Worm (Caenorhabditis elegans) whole organism, young adult: Measurements from ENCODE around the gene egl-38.

Source experiments
- C06A6.2 ChIP-seq: fragments of 200-800 bp; sonication (Bioruptor generic); conservative IDR thresholded peaks from 2 replicates; pipeline ENCODE4 v1.3.6; 2022; ENCODE audit warnings: missing genetic modification characterization, missing compliant biosample characterization
- F33H1.4 ChIP-seq: fragments of 200-800 bp; sonication (Bioruptor generic); IDR thresholded peaks from 2 replicates; pipeline ENCODE4 v1.3.6; 2022; ENCODE audit warnings: missing genetic modification reagents, missing genetic modification characterization, missing compliant biosample characterization
- T26A5.8 ChIP-seq: sonication (generic microtip); optimal IDR thresholded peaks from 2 replicates; lab custom pipeline; 2016; ENCODE audit warnings: missing genetic modification characterization, missing compliant biosample characterization
- athp-1 ChIP-seq: sonication (generic microtip); optimal IDR thresholded peaks from 2 replicates; lab custom pipeline; 2017; ENCODE audit warnings: mild to moderate bottlenecking, missing genetic modification characterization, missing compliant biosample characterization
- cebp-1 ChIP-seq, 2 experiments: fragments of 200-800 bp in 1 of 2; sonication (Bioruptor generic) in 1 of 2; sonication (generic microtip) in 1 of 2; IDR thresholded peaks in 1 of 2; optimal IDR thresholded peaks in 1 of 2; 2 replicates each; pipeline versions ENCODE4 v1.3.6 to Lab custom; 2017 to 2022; ENCODE audit warnings: missing compliant biosample characterization in 2 of 2, missing genetic modification characterization in 2 of 2, mild to moderate bottlenecking in 1 of 2, missing genetic modification reagents in 1 of 2, moderate library complexity in 1 of 2
- ceh-100 ChIP-seq: fragments of 200-800 bp; sonication (Bioruptor generic); IDR thresholded peaks from 2 replicates; pipeline ENCODE4 v1.3.6; 2022; ENCODE audit warnings: missing genetic modification reagents, missing genetic modification characterization, missing compliant biosample characterization
- ceh-58 ChIP-seq: fragments of 200-800 bp; sonication (Bioruptor generic); IDR thresholded peaks from 2 replicates; pipeline ENCODE4 v1.3.6; 2022; ENCODE audit warnings: missing genetic modification characterization, missing compliant biosample characterization
- efl-1 ChIP-seq: fragments of 150-350 bp; optimal IDR thresholded peaks from 2 replicates; lab custom pipeline; 2014; ENCODE audit warnings: missing biosample characterization, missing genetic modification reagents, missing genetic modification characterization
- hmg-20 ChIP-seq: fragments of 200-800 bp; sonication (Bioruptor generic); IDR thresholded peaks from 2 replicates; pipeline ENCODE4 v1.3.6; 2022; ENCODE audit warnings: missing genetic modification reagents, missing genetic modification characterization, missing compliant biosample characterization
- nfya-1 ChIP-seq: sonication (generic microtip); optimal IDR thresholded peaks from 2 replicates; lab custom pipeline; 2017; ENCODE audit warnings: antibody characterized with exemption, missing compliant biosample characterization, missing genetic modification characterization, borderline replicate concordance; ENCODE audit not compliant: insufficient read depth
- nfyb-1 ChIP-seq: fragments of 200-800 bp; sonication (Bioruptor generic); IDR thresholded peaks from 2 replicates; pipeline ENCODE4 v1.3.6; 2022; ENCODE audit warnings: missing genetic modification reagents, missing genetic modification characterization, missing compliant biosample characterization

DNA sequence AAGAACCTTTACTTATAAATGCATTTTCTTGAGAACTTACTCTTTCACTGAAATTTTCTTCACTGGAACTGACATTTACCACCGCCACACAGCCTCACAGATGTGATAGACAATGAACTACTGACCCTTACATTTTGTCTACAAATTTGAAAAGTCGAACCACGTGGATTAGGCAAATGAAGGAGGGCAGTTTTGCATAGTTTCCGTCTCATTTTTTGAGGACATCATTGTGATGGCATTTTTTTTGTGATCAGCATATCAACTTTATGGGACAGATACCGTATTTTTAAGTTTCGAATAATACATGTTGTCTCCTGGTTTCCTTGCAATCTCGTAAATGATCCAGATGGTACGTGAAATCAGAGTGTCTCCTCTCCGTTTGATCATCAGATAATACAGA lies 37.8 kb downstream of the egl-38 start, which contains the start of gene W01B6.3:
- TF ChIP-seq nfyb-1 (GFP tag; lab: Robert Waterston, UW) (no peak), C06A6.2 (GFP tag; lab: Robert Waterston, UW) (no peak), ceh-58 (GFP tag; lab: Robert Waterston, UW) (no peak), F33H1.4 (GFP tag; lab: Robert Waterston, UW) (no peak), nfya-1 (tag; lab: Kevin White, UChicago) (no peak), efl-1 (no peak), cebp-1 (GFP tag; IDR thresholded peaks at IDR 0.05; lab: Robert Waterston, UW) (no peak), cebp-1 (tag; optimal IDR thresholded peaks at IDR 0.05; lab: Kevin White, UChicago) (no peak), athp-1 (no peak), hmg-20 (GFP tag; lab: Robert Waterston, UW) (no peak), ceh-100 (GFP tag; lab: Robert Waterston, UW) (no peak), T26A5.8 (tag; lab: Kevin White, UChicago) (no peak)
